Worm (Caenorhabditis elegans): ENCODE results near the gene tag-290.

The tag-290 gene

DNA sequence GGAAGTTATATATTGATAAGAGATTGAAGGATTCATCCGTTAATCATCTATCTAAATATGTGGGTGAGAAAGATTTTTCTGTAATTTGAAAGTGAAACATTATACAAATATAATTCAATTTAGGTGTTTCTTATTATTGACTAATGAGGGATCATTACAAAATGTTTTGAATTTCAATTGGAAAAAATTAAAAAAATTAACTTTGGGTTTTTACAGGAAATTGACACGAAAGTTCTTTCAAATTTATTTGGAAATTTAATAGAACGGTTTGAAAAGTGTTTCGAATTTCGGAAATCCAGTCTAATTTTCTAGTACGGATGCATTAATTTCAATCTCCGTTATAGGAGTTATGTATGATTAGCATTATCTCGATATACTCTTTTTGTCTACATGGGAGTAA, 40.0 kb downstream of the tag-290 start:
- TF ChIP-seq ztf-16 (tag; optimal IDR thresholded peaks at IDR 0.05): no peak
- no peak for TF ChIP-seq elt-4 (tag; optimal IDR thresholded peaks at IDR 0.05)
- TF ChIP-seq hlh-6 (tag; optimal IDR thresholded peaks at IDR 0.05): no peak
- no peak for TF ChIP-seq ama-1 (optimal IDR thresholded peaks at IDR 0.05)
- TF ChIP-seq ceh-14 (tag; optimal IDR thresholded peaks at IDR 0.05): no peak
- TF ChIP-seq tbx-7 (tag; optimal IDR thresholded peaks at IDR 0.05): no peak
- TF ChIP-seq hlh-8 (tag; optimal IDR thresholded peaks at IDR 0.05): no peak
- no peak for TF ChIP-seq fkh-6 (tag; optimal IDR thresholded peaks at IDR 0.05)
- no peak for TF ChIP-seq gmeb-2 (tag; optimal IDR thresholded peaks at IDR 0.05)
- no peak for TF ChIP-seq pag-3 (tag; optimal IDR thresholded peaks at IDR 0.05; ENCODE audit: borderline replicate concordance)
- no peak for TF ChIP-seq unc-42 (tag; optimal IDR thresholded peaks at IDR 0.05)

- no peak for TF ChIP-seq lin-11 (tag; optimal IDR thresholded peaks at IDR 0.05)
- TF ChIP-seq fax-1 (tag; optimal IDR thresholded peaks at IDR 0.05): no peak
- no peak for TF ChIP-seq unc-3 (GFP tag; conservative IDR thresholded peaks at IDR 0.05)
- no peak for TF ChIP-seq unc-3 (tag; optimal IDR thresholded peaks at IDR 0.05)
Observed at ce11 chrV:11656469-11656868, 43.4 kb downstream of the tag-290 start.

ce11 chrV:11660566-11660965, 47.5 kb downstream of the tag-290 start:
- TF ChIP-seq fkh-10 (GFP tag; optimal IDR thresholded peaks at IDR 0.05): no peak
- TF ChIP-seq pax-1 (tag; optimal IDR thresholded peaks at IDR 0.05): no peak
- no peak for TF ChIP-seq gmeb-2 (tag; optimal IDR thresholded peaks at IDR 0.05)
- no peak for TF ChIP-seq ceh-24 (tag; optimal IDR thresholded peaks at IDR 0.05)
- TF ChIP-seq pha-2 (tag; optimal IDR thresholded peaks at IDR 0.05): peak; percentile 43
- TF ChIP-seq K09A11.1 (tag; optimal IDR thresholded peaks at IDR 0.05; ENCODE audit: insufficient read depth): no peak
- TF ChIP-seq C38D4.7 (GFP tag; optimal IDR thresholded peaks at IDR 0.05): no peak
- peak; percentile 39 for TF ChIP-seq tbx-2 (tag; optimal IDR thresholded peaks at IDR 0.05)
- TF ChIP-seq lin-11 (tag; optimal IDR thresholded peaks at IDR 0.05): no peak
- no peak for TF ChIP-seq eyg-1 (tag; optimal IDR thresholded peaks at IDR 0.05)
